Fruit fly (Drosophila melanogaster) S2 (cell line): ENCODE results near the gene Mccc1.
A peak's percentile ranks its signal among the peaks of the same experiment; 100 is the strongest.

Experiments used
- CG8478 ChIP-seq: fragments of >200 bp; optimal IDR thresholded peaks from 2 replicates; lab custom pipeline; 2018
- CTCF ChIP-seq, 2 experiments: fragments of >200 bp; optimal IDR thresholded peaks; 2 replicates each; lab custom pipeline; 2018

Mccc1 gene

dm6 chr3R:31793664-31794417, at the start of gene Mccc1, which contains the start of gene Acf:
TSS of gene Mccc1 (minus strand) at chr3R:31793907.
TSS of gene Acf (plus strand) at chr3R:31793981.
- no peak for TF ChIP-seq CG8478
- no peak for TF ChIP-seq CTCF (optimal IDR thresholded peaks at IDR 0.05; lab: Kevin White, UChicago)

dm6 chr3R:31826422-31826821, 32.7 kb upstream of the Mccc1 start:
- TF ChIP-seq CTCF (optimal IDR thresholded peaks at IDR 0.05; lab: Kevin White, UChicago) (no peak), CG8478 (no peak)

DNA sequence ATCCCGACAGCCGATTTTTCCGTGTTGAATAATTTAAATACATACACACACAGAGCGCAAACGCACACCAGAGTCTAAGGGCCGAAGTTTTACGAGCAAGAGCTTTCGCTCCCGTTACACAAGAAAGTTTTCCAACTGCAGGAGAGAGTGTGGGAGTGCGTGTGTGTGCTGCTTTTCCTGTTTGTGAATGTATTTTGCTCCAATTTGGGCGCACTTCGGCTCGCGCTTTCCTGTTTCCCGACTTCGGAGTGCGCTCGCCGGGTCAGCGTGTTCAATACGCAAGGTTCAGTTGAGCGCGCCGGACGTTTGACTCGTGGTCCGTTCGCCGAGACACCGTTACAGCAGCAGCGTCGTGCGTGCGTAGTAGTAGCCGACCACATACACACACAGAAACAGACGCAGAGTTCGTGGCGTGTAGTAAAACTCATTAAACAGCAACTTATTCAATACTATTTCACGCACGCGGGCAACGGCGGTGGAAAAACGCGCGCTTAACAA, 31.9 kb upstream of the Mccc1 start:
- TF ChIP-seq CTCF (optimal IDR thresholded peaks at IDR 0.05; lab: Kevin White, UChicago) (no peak), CG8478 (no peak)

DNA sequence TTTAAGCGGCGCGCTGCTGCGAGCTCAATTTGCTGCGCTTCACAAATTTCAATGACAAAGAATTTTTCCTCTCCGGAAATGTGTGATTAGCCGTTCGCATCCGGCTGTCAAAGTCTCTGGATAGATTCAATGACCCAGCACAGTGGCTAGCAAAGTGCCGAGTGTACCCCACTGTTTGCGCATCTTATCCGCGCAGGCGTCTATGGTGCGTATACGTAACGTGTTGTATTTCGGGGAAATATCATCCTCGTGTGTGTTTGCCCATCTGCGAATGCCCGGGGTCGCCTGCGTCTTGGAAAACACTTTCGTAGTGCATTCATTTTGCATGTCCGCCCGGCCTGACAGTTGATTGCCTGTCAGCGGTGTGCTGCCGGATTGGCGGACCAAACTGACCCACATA, 30.5 kb upstream of the Mccc1 start:
- TF ChIP-seq CG8478: no peak
- no peak for TF ChIP-seq CTCF (optimal IDR thresholded peaks at IDR 0.05; lab: Kevin White, UChicago)

dm6 chr3R:31822462-31822861, 28.8 kb upstream of the Mccc1 start:
- TF ChIP-seq CTCF (optimal IDR thresholded peaks at IDR 0.05; lab: Kevin White, UChicago): no peak
- TF ChIP-seq CG8478: no peak

DNA sequence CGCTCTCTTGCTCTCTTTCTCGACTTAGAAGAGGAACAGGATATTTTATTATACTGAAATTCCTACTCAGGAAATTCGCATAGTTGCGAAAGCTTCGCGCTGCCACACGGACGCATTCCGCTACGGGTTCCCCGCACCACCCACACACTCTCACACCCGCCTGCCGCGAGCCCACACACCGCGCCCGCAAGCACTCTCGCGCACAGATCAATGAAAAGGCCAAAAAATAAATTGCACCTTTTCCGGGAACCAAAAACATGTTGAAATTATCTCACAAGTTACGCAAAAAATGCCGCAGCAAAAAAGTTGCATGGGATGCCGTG, 19.2 kb upstream of the Mccc1 start:
- no peak for TF ChIP-seq CTCF (optimal IDR thresholded peaks at IDR 0.05; lab: Kevin White, UChicago)
- no peak for TF ChIP-seq CG8478

DNA sequence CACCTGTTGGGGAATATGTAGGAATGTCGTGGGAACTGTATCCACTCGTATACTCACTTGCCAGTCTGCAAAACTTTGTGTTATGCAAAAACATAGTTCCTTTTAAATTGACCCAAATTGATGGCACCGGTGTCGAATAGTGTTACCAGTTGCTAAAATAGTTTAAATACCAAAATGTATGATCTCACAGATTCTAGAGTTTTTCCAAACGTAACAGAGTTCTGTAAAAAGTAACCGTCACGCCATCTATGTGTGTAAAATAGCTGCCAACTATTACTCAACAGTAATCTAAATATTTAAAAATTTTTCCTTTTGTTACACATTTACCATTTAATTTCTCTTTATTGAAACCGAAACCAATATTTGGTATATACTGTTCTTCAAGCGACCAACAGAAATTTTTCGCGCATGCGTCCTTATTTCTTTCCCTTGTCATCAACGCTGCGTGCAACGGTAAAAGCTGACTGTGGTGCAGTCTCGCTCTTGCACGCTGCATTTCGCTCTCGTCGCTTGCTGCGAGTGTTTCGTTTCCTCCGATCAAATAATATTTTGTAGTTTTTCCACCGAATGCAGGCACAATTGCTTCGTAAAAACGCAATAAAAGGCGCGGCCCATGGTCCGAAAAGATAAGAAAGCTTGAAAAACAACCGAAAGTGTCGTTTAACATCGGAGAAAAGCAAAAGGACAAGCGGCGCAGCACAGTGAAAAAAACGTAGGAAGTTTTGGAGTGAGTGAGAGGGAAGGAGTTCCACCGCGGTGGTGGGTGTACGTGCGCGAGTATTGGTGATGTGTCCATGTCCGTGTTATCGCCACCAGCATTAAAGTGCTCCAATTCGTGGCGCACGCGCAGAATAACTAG, 18.6 kb upstream of the Mccc1 start, which contains the start of the genes FeCH and RhoGAP100F:
TSS of gene FeCH (minus strand) at position 180 of the 859 bp plus-strand sequence.
TSS of gene RhoGAP100F (plus strand) at position 493 of the 859 bp plus-strand sequence.
- peak; percentile 73 to 88 for TF ChIP-seq CTCF (optimal IDR thresholded peaks at IDR 0.05; lab: Kevin White, UChicago)
- TF ChIP-seq CG8478: no peak

- no peak for TF ChIP-seq CTCF (optimal IDR thresholded peaks at IDR 0.05; lab: Kevin White, UChicago)
- TF ChIP-seq CG8478: no peak
Observed at dm6 chr3R:31810073-31810530, 16.4 kb upstream of the Mccc1 start, which contains the start of gene Rift. TSS of gene Rift (minus strand) at chr3R:31810186.

DNA sequence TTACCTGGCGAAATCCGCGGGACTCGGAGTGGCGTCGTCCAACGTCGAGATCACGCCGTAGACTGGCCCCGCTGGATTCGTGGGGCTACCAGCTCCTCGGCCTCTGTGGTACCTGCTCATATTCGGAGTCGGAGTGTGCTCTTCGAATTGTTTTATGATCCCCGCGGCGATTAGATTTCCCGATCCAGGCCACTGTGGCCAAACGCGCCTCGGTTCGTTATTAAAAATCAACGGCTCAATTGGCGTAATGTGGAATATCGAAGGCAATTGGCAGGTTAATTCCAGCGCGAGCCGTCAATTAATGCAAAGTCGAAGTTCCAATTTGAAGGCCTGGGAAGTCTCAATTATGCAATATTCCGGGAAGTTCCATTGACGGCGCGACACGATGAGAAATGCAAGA, 15.9 kb upstream of the Mccc1 start:
- TF ChIP-seq CTCF (optimal IDR thresholded peaks at IDR 0.05; lab: Kevin White, UChicago) (no peak), CG8478 (no peak)

DNA sequence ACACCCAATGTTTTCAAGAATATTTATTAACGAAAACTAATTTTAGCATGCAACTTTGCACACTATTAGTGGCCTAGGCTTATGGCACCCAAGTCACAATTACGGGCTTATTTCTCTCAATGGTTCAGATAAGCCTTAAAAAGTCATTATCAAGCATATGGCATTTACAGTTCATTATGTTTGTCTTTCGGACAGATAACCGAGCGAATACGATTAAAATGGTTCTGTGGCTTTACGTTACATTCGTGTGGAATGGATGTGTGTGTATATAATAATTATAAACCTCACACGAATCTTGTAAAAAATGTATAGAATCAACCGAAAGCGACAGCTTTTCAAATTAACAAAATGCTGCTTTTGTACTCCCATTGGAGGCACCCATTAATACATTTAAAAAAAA, 14.9 kb upstream of the Mccc1 start:
- no peak for TF ChIP-seq CTCF (optimal IDR thresholded peaks at IDR 0.05; lab: Kevin White, UChicago)
- no peak for TF ChIP-seq CG8478

DNA sequence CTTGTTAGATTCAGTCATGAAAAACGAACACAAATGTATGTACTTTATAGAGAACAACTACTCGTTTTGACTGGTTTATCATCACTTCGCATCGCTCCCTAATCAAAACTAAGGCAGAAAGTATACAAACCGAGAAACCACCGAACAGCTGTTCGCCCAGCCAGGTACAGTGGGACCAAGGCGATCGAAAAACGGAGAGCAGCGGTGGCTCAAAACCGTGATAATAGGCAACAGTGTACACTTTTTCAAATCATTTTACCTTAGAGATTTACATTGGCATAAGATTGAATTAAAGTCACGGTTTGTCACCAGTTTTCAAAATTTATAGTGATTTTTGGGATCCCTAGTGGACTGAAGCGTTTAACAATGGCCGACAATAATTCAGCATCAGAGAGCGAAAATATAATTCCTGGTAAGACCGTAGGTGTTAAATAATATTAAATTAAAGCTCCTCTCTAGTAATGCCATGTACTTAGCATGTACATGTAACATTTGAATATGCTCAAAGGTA, 11.6 kb upstream of the Mccc1 start, which contains the start of the genes CG42233 and CG1971:
TSS of gene CG42233 (minus strand) at position 51 of the 511 bp plus-strand sequence.
TSS of gene CG1971 (plus strand) at position 241 of the 511 bp plus-strand sequence.
- TF ChIP-seq CG8478: no peak
- TF ChIP-seq CTCF (optimal IDR thresholded peaks at IDR 0.05; lab: Kevin White, UChicago): no peak

DNA sequence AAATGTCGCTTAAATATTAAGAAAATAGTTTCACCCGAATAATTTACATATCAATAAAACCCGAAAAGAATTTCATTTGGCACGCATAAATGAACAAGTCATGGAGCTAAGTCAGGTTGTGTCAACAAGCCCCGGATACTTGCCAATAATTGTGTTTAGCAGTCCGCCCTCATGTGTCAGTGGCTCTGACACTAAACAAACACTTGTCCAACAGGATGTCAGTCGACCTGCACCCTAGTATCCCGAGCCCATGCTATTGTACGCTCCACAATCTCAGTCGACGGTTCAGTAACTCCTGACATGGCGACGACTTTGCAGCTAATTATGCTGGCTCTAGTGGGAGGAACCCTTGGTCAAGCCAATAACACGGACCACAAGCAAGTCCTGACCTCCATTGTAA, 7.0 kb upstream of the Mccc1 start, which contains the start of gene Ir100a:
TSS of gene Ir100a (plus strand) at position 301 of the 400 bp plus-strand sequence.
- TF ChIP-seq CTCF (optimal IDR thresholded peaks at IDR 0.05; lab: Kevin White, UChicago) (no peak), CG8478 (no peak)

DNA sequence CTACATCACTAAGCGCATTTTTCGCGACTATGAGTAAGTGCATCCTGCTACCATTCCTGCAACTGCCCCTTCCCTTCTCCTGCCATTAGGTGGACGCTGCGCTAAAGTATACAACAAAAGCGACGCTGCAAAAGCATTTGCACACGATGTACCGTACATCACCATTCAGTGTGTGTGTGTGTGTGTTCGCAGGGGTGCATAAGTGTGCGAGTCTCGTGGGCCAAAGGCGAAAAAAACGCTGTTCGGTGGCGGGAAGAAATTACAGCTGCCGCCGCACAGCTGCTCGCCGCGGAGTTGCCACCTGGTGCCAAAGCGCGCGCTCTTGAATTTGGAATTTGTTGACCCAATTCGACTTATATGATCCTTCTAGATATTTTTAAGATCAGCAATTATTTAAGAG, 750 bp upstream of the Mccc1 start:
- TF ChIP-seq CTCF (optimal IDR thresholded peaks at IDR 0.05; lab: Kevin White, UChicago) (peak in 1 of 2 experiments; percentile 38), CG8478 (no peak)

- TF ChIP-seq CG8478 (no peak), CTCF (optimal IDR thresholded peaks at IDR 0.05; lab: Kevin White, UChicago) (no peak)
Observed at dm6 chr3R:31777482-31778165, 16.1 kb downstream of the Mccc1 start.
